Fruit fly (Drosophila melanogaster) whole organism: ENCODE data around the gene CG7453.

Experiments
- CG8478 ChIP-seq: fragments of >200 bp; optimal IDR thresholded peaks from 2 replicates; lab custom pipeline; 2018; ENCODE audit warnings: inconsistent platforms
- Dll ChIP-seq: fragments of >200 bp; optimal IDR thresholded peaks from 2 replicates; lab custom pipeline; 2017
- EcR ChIP-seq, 2 experiments: fragments of >200 bp; optimal IDR thresholded peaks; 2 replicates each; lab custom pipeline; 2017; ENCODE audit warnings: missing biosample characterization in 2 of 2, missing genetic modification characterization in 2 of 2, missing genetic modification reagents in 2 of 2
- pan ChIP-seq: fragments of >200 bp; optimal IDR thresholded peaks from 2 replicates; lab custom pipeline; 2017
- psq ChIP-seq: fragments of >200 bp; optimal IDR thresholded peaks from 2 replicates; lab custom pipeline; 2017
- usp ChIP-seq: fragments of >200 bp; optimal IDR thresholded peaks from 2 replicates; lab custom pipeline; 2017; ENCODE audit warnings: missing biosample characterization, missing genetic modification characterization, mixed read lengths

Gene CG7453

DNA sequence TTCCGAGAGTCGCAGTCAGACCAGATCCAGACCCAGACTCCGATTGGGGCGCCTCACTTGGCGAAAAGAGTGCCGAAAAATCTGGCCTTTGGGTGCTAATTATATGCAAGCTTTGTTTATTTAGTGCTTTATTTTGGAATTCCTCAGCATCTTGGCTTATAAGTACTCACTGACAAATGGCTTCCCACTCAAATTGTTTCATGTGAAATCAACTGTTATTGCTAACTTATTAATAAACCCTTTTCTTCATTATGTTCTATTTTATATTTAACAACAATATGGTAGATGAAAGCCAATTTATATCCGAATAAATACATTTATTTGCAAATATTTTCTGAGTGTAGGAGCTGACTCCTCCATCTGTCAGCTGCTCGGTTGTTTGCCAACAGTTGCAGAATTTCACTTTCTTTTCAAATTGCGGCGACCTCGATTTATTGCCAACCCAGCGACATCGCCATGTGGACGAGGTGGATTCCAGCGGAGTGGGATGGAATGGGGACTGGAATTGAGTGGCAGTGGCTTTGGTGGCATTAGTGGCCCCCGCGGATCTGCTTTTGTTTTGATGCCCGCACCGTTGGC is 50.0 kb downstream of the CG7453 start:
- TF ChIP-seq usp (GFP tag; lab: Kevin White, UChicago) (no peak), psq (lab: Kevin White, UChicago) (no peak), CG8478 (lab: Kevin White, UChicago) (no peak), EcR (GFP tag; optimal IDR thresholded peaks at IDR 0.05; lab: Kevin White, UChicago) (no peak), Dll (lab: Kevin White, UChicago) (no peak), pan (lab: Kevin White, UChicago) (no peak)
